Fruit fly (Drosophila melanogaster) whole organism, embryonic: ENCODE results near the gene CG32187.
A peak's percentile ranks its signal among the peaks of the same experiment; 100 is the strongest.

Source experiments
- B-H2 ChIP-seq: fragments of 200-800 bp; sonication (Bioruptor generic); optimal IDR thresholded peaks from 2 replicates; lab custom pipeline; 2018; ENCODE audit warnings: missing biosample characterization, mild to moderate bottlenecking, missing genetic modification characterization
- BEAF-32 ChIP-seq: fragments of 200-800 bp; sonication (Bioruptor generic); optimal IDR thresholded peaks from 3 replicates; lab custom pipeline; 2017; ENCODE audit warnings: missing biosample characterization, missing genetic modification characterization, mild to moderate bottlenecking, moderate library complexity, missing genetic modification reagents
- Bdp1 ChIP-seq: fragments of 200-800 bp; sonication (Bioruptor generic); optimal IDR thresholded peaks from 3 replicates; lab custom pipeline; 2016; ENCODE audit warnings: missing biosample characterization, missing genetic modification characterization
- CG1024 ChIP-seq: fragments of 200-800 bp; sonication (Bioruptor generic); IDR thresholded peaks from 2 replicates; pipeline ENCODE4 v1.3.6; 2022; ENCODE audit warnings: missing biosample characterization, missing genetic modification characterization
- CG10431 ChIP-seq: fragments of 200-800 bp; sonication (Bioruptor generic); optimal IDR thresholded peaks from 3 replicates; lab custom pipeline; 2018; ENCODE audit warnings: missing biosample characterization, mild to moderate bottlenecking, missing genetic modification characterization
- CG14667 ChIP-seq: fragments of 200-800 bp; sonication (Bioruptor generic); IDR thresholded peaks from 2 replicates; pipeline ENCODE4 v1.3.6; 2022; ENCODE audit warnings: missing biosample characterization, missing genetic modification characterization
- CG14710 ChIP-seq: fragments of 200-800 bp; sonication (Bioruptor generic); optimal IDR thresholded peaks from 3 replicates; lab custom pipeline; 2019; ENCODE audit warnings: missing biosample characterization, mild to moderate bottlenecking, missing genetic modification characterization, moderate library complexity
- CG14965 ChIP-seq: fragments of 200-800 bp; sonication (Bioruptor generic); optimal IDR thresholded peaks from 2 replicates; lab custom pipeline; 2016; ENCODE audit warnings: missing biosample characterization, missing genetic modification characterization, borderline replicate concordance
- CG16779 ChIP-seq: fragments of 200-800 bp; sonication (Bioruptor generic); IDR thresholded peaks from 2 replicates; pipeline ENCODE4 v1.3.6; 2022; ENCODE audit warnings: missing biosample characterization, missing genetic modification characterization
- CG1792 ChIP-seq: fragments of 200-800 bp; sonication (Bioruptor generic); optimal IDR thresholded peaks from 2 replicates; lab custom pipeline; 2016; ENCODE audit warnings: missing biosample characterization, missing genetic modification characterization
- CG18764 ChIP-seq: fragments of 200-800 bp; sonication (Bioruptor generic); optimal IDR thresholded peaks from 3 replicates; lab custom pipeline; 2016; ENCODE audit warnings: missing biosample characterization, missing genetic modification characterization
- CG34422 ChIP-seq: fragments of 200-800 bp; sonication (Bioruptor generic); IDR thresholded peaks from 3 replicates; pipeline ENCODE4 v1.3.6; 2022; ENCODE audit warnings: missing biosample characterization, missing genetic modification characterization
- CG4404 ChIP-seq: fragments of 200-800 bp; sonication (Bioruptor generic); IDR thresholded peaks from 2 replicates; pipeline ENCODE4 v1.3.6; 2022; ENCODE audit warnings: missing biosample characterization, missing genetic modification characterization
- CG4730 ChIP-seq: fragments of 200-800 bp; sonication (Bioruptor generic); IDR thresholded peaks from 2 replicates; pipeline ENCODE4 v1.3.6; 2022; ENCODE audit warnings: missing biosample characterization, missing genetic modification characterization
- CG6254 ChIP-seq: fragments of 200-800 bp; sonication (Bioruptor generic); optimal IDR thresholded peaks from 3 replicates; lab custom pipeline; 2017; ENCODE audit warnings: mild to moderate bottlenecking, missing biosample characterization, missing genetic modification reagents, missing genetic modification characterization
- CG6791 ChIP-seq: fragments of 200-800 bp; sonication (Bioruptor generic); IDR thresholded peaks from 3 replicates; pipeline ENCODE4 v1.3.6; 2022; ENCODE audit warnings: missing biosample characterization, missing genetic modification characterization; ENCODE audit not compliant: partially characterized antibody
- CG6813 ChIP-seq: fragments of 200-800 bp; sonication (Bioruptor generic); optimal IDR thresholded peaks from 2 replicates; lab custom pipeline; 2017; ENCODE audit warnings: missing biosample characterization, missing genetic modification characterization, mild to moderate bottlenecking, moderate library complexity, missing genetic modification reagents
- CG7745 ChIP-seq: fragments of 200-800 bp; sonication (Bioruptor generic); optimal IDR thresholded peaks from 2 replicates; lab custom pipeline; 2018; ENCODE audit warnings: missing biosample characterization, mild to moderate bottlenecking, missing genetic modification characterization, moderate library complexity
- CG9817 ChIP-seq: fragments of 200-800 bp; sonication (Bioruptor generic); optimal IDR thresholded peaks from 2 replicates; lab custom pipeline; 2018; ENCODE audit warnings: missing biosample characterization, mild to moderate bottlenecking, missing genetic modification characterization, moderate library complexity
- H15 ChIP-seq: fragments of 200-800 bp; sonication (Bioruptor generic); IDR thresholded peaks from 3 replicates; pipeline ENCODE4 v1.3.6; 2022; ENCODE audit warnings: missing biosample characterization, missing genetic modification characterization
- HmgZ ChIP-seq: fragments of 200-800 bp; sonication (Bioruptor generic); optimal IDR thresholded peaks from 2 replicates; lab custom pipeline; 2018; ENCODE audit warnings: missing biosample characterization, mild to moderate bottlenecking, missing genetic modification characterization
- Hmr ChIP-seq: fragments of 200-800 bp; sonication (Bioruptor generic); optimal IDR thresholded peaks from 3 replicates; lab custom pipeline; 2017; ENCODE audit warnings: mild to moderate bottlenecking, missing biosample characterization, missing genetic modification reagents, missing genetic modification characterization
- Meics ChIP-seq: fragments of 200-800 bp; sonication (Bioruptor generic); optimal IDR thresholded peaks from 2 replicates; lab custom pipeline; 2017; ENCODE audit warnings: missing biosample characterization, mild to moderate bottlenecking, missing genetic modification characterization
- Mes4 ChIP-seq: fragments of 200-800 bp; sonication (Bioruptor generic); optimal IDR thresholded peaks from 2 replicates; lab custom pipeline; 2016; ENCODE audit warnings: missing biosample characterization, missing genetic modification characterization
- Oaz ChIP-seq: fragments of 200-800 bp; sonication (Bioruptor generic); IDR thresholded peaks from 2 replicates; pipeline ENCODE4 v1.3.6; 2022; ENCODE audit warnings: missing biosample characterization, missing genetic modification characterization
- Sin3A ChIP-seq: fragments of >200 bp; optimal IDR thresholded peaks from 2 replicates; lab custom pipeline; 2018
- Sry-β ChIP-seq: fragments of 200-800 bp; sonication (Bioruptor generic); optimal IDR thresholded peaks from 2 replicates; lab custom pipeline; 2018; ENCODE audit warnings: missing biosample characterization, mild to moderate bottlenecking, missing genetic modification characterization, moderate library complexity
- Stat92E ChIP-seq, 3 experiments: fragments of >200 bp in 2 of 3; fragments of 200-800 bp in 1 of 3; sonication (Bioruptor generic) in 1 of 3; optimal IDR thresholded peaks; 2 replicates each; lab custom pipeline; 2017 to 2019; ENCODE audit warnings: missing biosample characterization in 3 of 3, missing genetic modification characterization in 3 of 3, mild to moderate bottlenecking in 1 of 3, moderate library complexity in 1 of 3
- bcd ChIP-seq: fragments of 200-800 bp; sonication (Bioruptor generic); optimal IDR thresholded peaks from 2 replicates; lab custom pipeline; 2017; ENCODE audit warnings: missing biosample characterization, mild to moderate bottlenecking, missing genetic modification characterization
- caup ChIP-seq: fragments of 200-800 bp; sonication (Bioruptor generic); optimal IDR thresholded peaks from 3 replicates; lab custom pipeline; 2017; ENCODE audit warnings: missing biosample characterization, mild to moderate bottlenecking, missing genetic modification characterization, moderate library complexity; ENCODE audit not compliant: severe bottlenecking
- danr ChIP-seq: fragments of 200-800 bp; sonication (Bioruptor generic); IDR thresholded peaks from 2 replicates; pipeline ENCODE4 v1.3.6; 2022; ENCODE audit warnings: missing biosample characterization, missing genetic modification characterization
- dmrt11E ChIP-seq: fragments of 200-800 bp; sonication (Bioruptor generic); optimal IDR thresholded peaks from 3 replicates; lab custom pipeline; 2018; ENCODE audit warnings: missing biosample characterization, mild to moderate bottlenecking, missing genetic modification characterization, moderate library complexity
- dpn ChIP-seq, 2 experiments: fragments of 200-800 bp; sonication (Bioruptor generic); optimal IDR thresholded peaks; 3 replicates each; lab custom pipeline; 2016; ENCODE audit warnings: missing biosample characterization in 2 of 2, missing genetic modification characterization in 2 of 2
- dysf ChIP-seq: fragments of 200-800 bp; sonication (Bioruptor generic); IDR thresholded peaks from 3 replicates; pipeline ENCODE4 v1.3.6; 2022; ENCODE audit warnings: missing biosample characterization, missing genetic modification characterization
- gcm ChIP-seq: fragments of 200-800 bp; sonication (Bioruptor generic); optimal IDR thresholded peaks from 2 replicates; lab custom pipeline; 2019; ENCODE audit warnings: missing biosample characterization, mild to moderate bottlenecking, missing genetic modification characterization, moderate library complexity
- grau ChIP-seq: fragments of 200-800 bp; optimal IDR thresholded peaks from 3 replicates; lab custom pipeline; 2019; ENCODE audit warnings: missing biosample characterization, mild to moderate bottlenecking, missing genetic modification characterization, moderate library complexity
- jing ChIP-seq: fragments of 200-800 bp; sonication (Bioruptor generic); optimal IDR thresholded peaks from 2 replicates; lab custom pipeline; 2018; ENCODE audit warnings: missing biosample characterization, mild to moderate bottlenecking, missing genetic modification characterization
- luna ChIP-seq: fragments of 200-800 bp; sonication (Bioruptor generic); optimal IDR thresholded peaks from 2 replicates; lab custom pipeline; 2016; ENCODE audit warnings: missing biosample characterization, missing genetic modification characterization
- nerfin-1 ChIP-seq: fragments of 200-800 bp; sonication (Bioruptor generic); optimal IDR thresholded peaks from 3 replicates; lab custom pipeline; 2019; ENCODE audit warnings: missing biosample characterization, mild to moderate bottlenecking, missing genetic modification characterization, moderate library complexity
- odd ChIP-seq: fragments of 200-800 bp; sonication (Bioruptor generic); optimal IDR thresholded peaks from 2 replicates; lab custom pipeline; 2017; ENCODE audit warnings: missing biosample characterization, mild to moderate bottlenecking, missing genetic modification characterization
- onecut ChIP-seq: fragments of 200-800 bp; sonication (Bioruptor generic); IDR thresholded peaks from 2 replicates; pipeline ENCODE4 v1.3.6; 2022; ENCODE audit warnings: missing biosample characterization, missing genetic modification characterization
- pfk ChIP-seq: fragments of 200-800 bp; sonication (Bioruptor generic); optimal IDR thresholded peaks from 2 replicates; lab custom pipeline; 2018; ENCODE audit warnings: missing biosample characterization, mild to moderate bottlenecking, missing genetic modification characterization, moderate library complexity
- sima ChIP-seq: fragments of 200-800 bp; sonication (Bioruptor generic); optimal IDR thresholded peaks from 2 replicates; lab custom pipeline; 2016; ENCODE audit warnings: missing biosample characterization, missing genetic modification characterization
- ssp ChIP-seq: fragments of 200-800 bp; sonication (Bioruptor generic); IDR thresholded peaks from 2 replicates; pipeline ENCODE4 v1.3.6; 2022; ENCODE audit warnings: missing biosample characterization, missing genetic modification characterization
- tap ChIP-seq: fragments of 200-800 bp; optimal IDR thresholded peaks from 3 replicates; lab custom pipeline; 2019; ENCODE audit warnings: missing biosample characterization, mild to moderate bottlenecking, missing genetic modification characterization, moderate library complexity
- trh ChIP-seq: fragments of 200-800 bp; sonication (Bioruptor generic); optimal IDR thresholded peaks from 2 replicates; lab custom pipeline; 2016; ENCODE audit warnings: missing biosample characterization, missing genetic modification characterization
- zfh2 ChIP-seq: fragments of 200-800 bp; sonication (Bioruptor generic); optimal IDR thresholded peaks from 2 replicates; lab custom pipeline; 2016; ENCODE audit warnings: missing biosample characterization, missing genetic modification characterization

The CG32187 gene

DNA sequence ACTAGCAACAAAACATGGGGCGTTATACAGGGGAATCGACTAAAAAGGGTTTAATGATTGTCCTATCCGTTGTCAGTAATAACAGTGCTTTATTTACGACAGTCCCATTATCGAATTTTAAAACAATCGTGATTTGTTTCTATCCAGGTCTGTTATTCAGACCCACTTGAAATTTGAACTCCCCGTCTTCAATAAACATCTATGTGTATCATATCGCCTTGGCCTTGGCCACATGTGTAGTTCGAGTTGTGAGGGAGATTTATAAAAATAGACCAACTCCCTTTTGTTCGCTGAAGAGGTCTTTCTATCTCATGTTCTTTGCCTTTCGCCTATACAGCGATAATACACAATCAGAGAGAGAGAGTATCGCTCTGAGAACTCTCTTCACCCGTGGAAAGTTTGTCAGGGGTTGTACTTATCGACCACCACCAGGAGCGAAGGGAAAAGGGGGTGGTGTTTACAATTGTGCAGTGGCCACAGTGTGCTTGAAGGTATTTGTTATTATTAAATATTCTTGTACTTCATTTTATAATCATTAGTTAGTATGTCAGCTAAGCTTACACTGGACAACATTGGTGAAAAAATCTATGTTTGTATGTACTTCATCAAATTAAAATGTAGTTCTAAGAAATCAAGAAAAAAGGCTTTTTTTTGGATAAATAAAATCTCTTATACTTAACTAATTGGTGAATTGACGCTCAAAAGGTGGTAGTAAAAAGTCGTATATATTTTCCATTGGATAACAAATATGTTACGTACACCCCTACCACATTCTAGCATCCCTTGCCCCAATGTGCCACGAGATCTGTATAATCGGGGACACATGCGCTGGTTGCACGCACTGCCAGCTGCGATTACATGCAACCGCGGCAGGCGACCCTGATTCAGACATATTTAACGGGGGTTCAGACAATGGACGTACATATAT is 48.7 kb downstream of the CG32187 start (continued):
- TF ChIP-seq CG14965 (GFP tag; lab: Kevin White, UChicago) (no peak), Mes4 (GFP tag; lab: Kevin White, UChicago) (peak; percentile 59), grau (peak; percentile 80), Meics (GFP tag; lab: Kevin White, UChicago) (peak; percentile 29), CG6791 (GFP tag; lab: Robert Waterston, UW) (peak; percentile 40; the same call in 1 of the 3 replicates), Sry-β (GFP tag; lab: Kevin White, UChicago) (peak; percentile 17), CG6254 (GFP tag; lab: Kevin White, UChicago) (peak; percentile 89), H15 (GFP tag; lab: Robert Waterston, UW) (peak; percentile 64; the same call in 1 of the 3 replicates), jing (GFP tag; lab: Kevin White, UChicago) (peak; percentile 67), CG7745 (tag; lab: Kevin White, UChicago) (peak; percentile 30), caup (GFP tag; lab: Kevin White, UChicago) (no peak), CG18764 (GFP tag; lab: Kevin White, UChicago) (peak; percentile 55), CG1024 (GFP tag; lab: Robert Waterston, UW) (peak; percentile 45; the same call in 1 of the 2 replicates), HmgZ (tag; lab: Kevin White, UChicago) (peak; percentile 23), Sin3A (lab: Kevin White, UChicago) (no peak), Hmr (GFP tag; lab: Kevin White, UChicago) (peak; percentile 51), pfk (no peak), dysf (peak; percentile 69; the same call in 2 of the 3 replicates), onecut (GFP tag; lab: Robert Waterston, UW) (peak; percentile 70), CG14710 (tag; lab: Kevin White, UChicago) (peak; percentile 91), nerfin-1 (tag; lab: Kevin White, UChicago) (peak; percentile 85), tap (tag; lab: Kevin White, UChicago) (peak; percentile 56), trh (GFP tag; lab: Kevin White, UChicago) (peak; percentile 37), bcd (GFP tag; lab: Kevin White, UChicago) (peak; percentile 71), Oaz (GFP tag; lab: Robert Waterston, UW) (no peak; the same call in 1 of the 2 replicates), ssp (peak; percentile 38; the same call in 1 of the 2 replicates), B-H2 (GFP tag; lab: Kevin White, UChicago) (no peak), CG34422 (GFP tag; lab: Robert Waterston, UW) (peak; percentile 72; the same call in 2 of the 3 replicates), sima (GFP tag; lab: Kevin White, UChicago) (no peak), zfh2 (GFP tag; lab: Kevin White, UChicago) (no peak), CG6813 (GFP tag; lab: Kevin White, UChicago) (peak; percentile 74), CG1792 (no peak), dpn (GFP tag; optimal IDR thresholded peaks at IDR 0.05; lab: Kevin White, UChicago) (peak; percentile 34 to 67), CG10431 (GFP tag; lab: Kevin White, UChicago) (peak; percentile 80), luna (GFP tag; lab: Kevin White, UChicago) (no peak), dmrt11E (tag; lab: Kevin White, UChicago) (peak; percentile 95), Stat92E (GFP tag; optimal IDR thresholded peaks at IDR 0.05; lab: Kevin White, UChicago) (peak in 1 of 3 experiments; percentile 77), CG4730 (no peak), Bdp1 (GFP tag; lab: Kevin White, UChicago) (peak; percentile 25), danr (GFP tag; lab: Robert Waterston, UW) (peak; percentile 49; the same call in 1 of the 2 replicates), CG9817 (tag; lab: Kevin White, UChicago) (peak; percentile 37), odd (GFP tag; lab: Kevin White, UChicago) (peak; percentile 71), BEAF-32 (GFP tag; lab: Kevin White, UChicago) (no peak), CG4404 (GFP tag; lab: Robert Waterston, UW) (peak; percentile 80), CG16779 (GFP tag; lab: Robert Waterston, UW) (no peak), gcm (GFP tag; lab: Kevin White, UChicago) (peak; percentile 87), CG14667 (GFP tag; lab: Robert Waterston, UW) (peak; percentile 43; the same call in 1 of the 2 replicates)
